Fruit fly (Drosophila melanogaster) whole organism, prepupa: ENCODE measurements around the gene mRpS35.

ENCODE experiments used
- Blimp-1 ChIP-seq: fragments of 200-800 bp; sonication (Bioruptor generic); optimal IDR thresholded peaks from 3 replicates; lab custom pipeline; 2017; ENCODE audit warnings: missing biosample characterization, missing genetic modification characterization, mild to moderate bottlenecking, moderate library complexity, missing genetic modification reagents
- CG10669 ChIP-seq: fragments of 200-800 bp; sonication (Bioruptor generic); optimal IDR thresholded peaks from 3 replicates; lab custom pipeline; 2018; ENCODE audit warnings: missing biosample characterization, mild to moderate bottlenecking, missing genetic modification characterization, moderate library complexity
- CG16779 ChIP-seq: fragments of 200-800 bp; sonication (Bioruptor generic); optimal IDR thresholded peaks from 3 replicates; lab custom pipeline; 2017; ENCODE audit warnings: missing biosample characterization, mild to moderate bottlenecking, missing genetic modification characterization
- CG3032 ChIP-seq: fragments of 200-800 bp; optimal IDR thresholded peaks from 2 replicates; lab custom pipeline; 2019; ENCODE audit warnings: missing biosample characterization, mild to moderate bottlenecking, missing genetic modification characterization, moderate library complexity
- CG8319 ChIP-seq: fragments of 200-800 bp; sonication (Bioruptor generic); optimal IDR thresholded peaks from 3 replicates; lab custom pipeline; 2016; ENCODE audit warnings: missing biosample characterization, missing genetic modification characterization
- CG8632 ChIP-seq: fragments of 200-800 bp; sonication (Bioruptor generic); optimal IDR thresholded peaks from 3 replicates; lab custom pipeline; 2016; ENCODE audit warnings: missing biosample characterization, missing genetic modification characterization
- Eip75B ChIP-seq: fragments of 200-800 bp; sonication (Bioruptor generic); optimal IDR thresholded peaks from 3 replicates; lab custom pipeline; 2016; ENCODE audit warnings: missing biosample characterization, missing genetic modification characterization
- Eip78C ChIP-seq: fragments of 200-800 bp; sonication (Bioruptor generic); peaks from one replicate; lab custom pipeline; 2016; ENCODE audit warnings: missing biosample characterization, missing genetic modification characterization
- Hr39 ChIP-seq: fragments of 200-800 bp; sonication (Bioruptor generic); optimal IDR thresholded peaks from 2 replicates; lab custom pipeline; 2016; ENCODE audit warnings: missing biosample characterization, missing genetic modification characterization
- Smox ChIP-seq: fragments of 200-800 bp; sonication (Bioruptor generic); optimal IDR thresholded peaks from 3 replicates; lab custom pipeline; 2016; ENCODE audit warnings: missing biosample characterization, missing genetic modification characterization
- eg ChIP-seq: fragments of 200-800 bp; sonication (Bioruptor generic); IDR thresholded peaks from 3 replicates; pipeline ENCODE4 v1.3.6; 2022; ENCODE audit warnings: missing biosample characterization, missing genetic modification characterization
- fd85E ChIP-seq: fragments of 200-800 bp; sonication (Bioruptor generic); optimal IDR thresholded peaks from 3 replicates; lab custom pipeline; 2016; ENCODE audit warnings: missing biosample characterization, missing genetic modification characterization
- fkh ChIP-seq: fragments of 200-800 bp; sonication (Bioruptor generic); optimal IDR thresholded peaks from 3 replicates; lab custom pipeline; 2017; ENCODE audit warnings: missing biosample characterization, mild to moderate bottlenecking, missing genetic modification characterization, moderate library complexity
- pdm3 ChIP-seq: fragments of 200-800 bp; sonication (Bioruptor generic); optimal IDR thresholded peaks from 3 replicates; lab custom pipeline; 2016; ENCODE audit warnings: missing biosample characterization, missing genetic modification characterization

DNA sequence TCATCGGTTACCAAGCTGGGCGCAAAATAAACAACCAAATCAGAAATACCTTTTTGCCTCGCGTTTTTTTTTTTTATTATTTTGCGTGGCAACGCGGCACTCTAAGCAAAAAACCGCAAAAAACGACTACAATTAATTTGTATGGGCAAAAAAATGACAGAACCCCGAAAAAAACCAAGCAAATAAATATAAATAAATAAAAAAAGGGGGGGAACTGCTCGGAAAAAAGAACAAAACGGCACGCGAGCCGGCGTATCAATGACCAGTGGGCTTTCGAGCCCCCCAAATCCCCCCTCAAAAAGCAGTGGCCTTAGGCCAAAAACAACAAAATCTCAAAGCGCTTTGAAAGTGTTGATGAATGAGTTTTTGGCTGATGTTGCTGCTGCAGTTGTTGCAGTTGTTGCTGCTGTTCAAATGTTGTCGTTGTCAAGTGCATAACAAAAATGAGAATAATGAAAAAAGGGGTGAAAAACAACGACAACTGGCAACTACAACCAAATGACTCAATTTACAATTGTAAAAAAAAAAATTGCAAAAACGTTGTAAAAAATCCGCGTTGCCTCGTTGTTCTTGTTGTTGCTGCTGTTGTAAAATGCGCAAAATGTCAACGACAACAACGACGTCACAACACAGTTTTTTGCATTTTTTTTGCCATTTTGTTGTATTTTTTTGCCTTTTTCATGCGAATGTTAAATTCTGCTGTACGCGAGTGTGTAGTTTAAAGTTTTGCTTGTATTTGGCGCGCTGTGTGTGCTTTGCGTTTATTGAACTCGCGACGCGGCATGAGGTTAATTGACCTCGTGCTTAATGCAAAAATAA, 24.6 kb downstream of the mRpS35 start:
- no peak for TF ChIP-seq fd85E
- TF ChIP-seq CG8319 (GFP tag; lab: Kevin White, UChicago): no peak
- no peak for TF ChIP-seq Hr39 (GFP tag; lab: Kevin White, UChicago)
- TF ChIP-seq pdm3 (GFP tag; lab: Kevin White, UChicago): peak; percentile 3
- TF ChIP-seq CG8632 (GFP tag; lab: Kevin White, UChicago): no peak
- TF ChIP-seq Eip75B (GFP tag; lab: Kevin White, UChicago): no peak
- no peak for TF ChIP-seq Blimp-1 (GFP tag; lab: Kevin White, UChicago)
- TF ChIP-seq CG3032 (tag; lab: Kevin White, UChicago): peak; percentile 12
- TF ChIP-seq fkh (GFP tag; lab: Kevin White, UChicago): no peak
- TF ChIP-seq eg (GFP tag; lab: Robert Waterston, UW): peak; percentile 80
- peak; percentile 50 for TF ChIP-seq CG16779 (tag; lab: Kevin White, UChicago)
- peak; percentile 20 for TF ChIP-seq Eip78C (GFP tag; lab: Kevin White, UChicago)
- TF ChIP-seq Smox (GFP tag; lab: Kevin White, UChicago): no peak
- peak; percentile 55 for TF ChIP-seq CG10669 (GFP tag; lab: Kevin White, UChicago)
